Fruit fly (Drosophila melanogaster) whole organism, wandering third instar larva: ENCODE results near the gene tey.

Source experiments
- CrebA ChIP-seq: fragments of 200-800 bp; sonication (Bioruptor generic); optimal IDR thresholded peaks from 2 replicates; lab custom pipeline; 2016; ENCODE audit warnings: missing biosample characterization, mild to moderate bottlenecking, missing genetic modification characterization, borderline replicate concordance
- br ChIP-seq: fragments of 200-800 bp; sonication (Bioruptor generic); optimal IDR thresholded peaks from 2 replicates; lab custom pipeline; 2016; ENCODE audit warnings: missing biosample characterization, missing genetic modification characterization

- TF ChIP-seq CrebA (GFP tag; lab: Kevin White, UChicago) (no peak), br (GFP tag; lab: Kevin White, UChicago) (no peak)
Measured at dm6 chr3L:19698651-19699050, 34.7 kb upstream of the tey start.
